Fruit fly (Drosophila melanogaster): ENCODE results near the gene Tektin-C.
A peak's percentile ranks its signal among the peaks of the same experiment; 100 is the strongest.

Gene Tektin-C

dm6 chr3L:5764922-5765843 is 31.2 kb downstream of the Tektin-C start, which contains the start of gene CG10576 (continued):
- TF ChIP-seq CG10959 (GFP tag; IDR thresholded peaks at IDR 0.05) (no peak), CG13424 (tag; optimal IDR thresholded peaks at IDR 0.05) (no peak), onecut (GFP tag; IDR thresholded peaks at IDR 0.05) (no peak), vnd (GFP tag; IDR thresholded peaks at IDR 0.05; ENCODE audit: partially characterized antibody) (no peak), D19B (GFP tag; optimal IDR thresholded peaks at IDR 0.05) (no peak), Side (GFP tag; optimal IDR thresholded peaks at IDR 0.05) (peak; percentile 14), run (tag; optimal IDR thresholded peaks at IDR 0.05) (no peak), CG4424 (GFP tag; optimal IDR thresholded peaks at IDR 0.05) (no peak), CG10147 (GFP tag; optimal IDR thresholded peaks at IDR 0.05) (no peak), Doc2 (GFP tag; IDR thresholded peaks at IDR 0.05) (no peak), al (GFP tag; IDR thresholded peaks at IDR 0.05) (no peak), CG30403 (GFP tag; optimal IDR thresholded peaks at IDR 0.05) (peak; percentile 6), CG12942 (GFP tag; optimal IDR thresholded peaks at IDR 0.05) (no peak), caup (GFP tag; optimal IDR thresholded peaks at IDR 0.05; ENCODE audit: severe bottlenecking) (no peak), dati (GFP tag; IDR thresholded peaks at IDR 0.05) (no peak), dysf (GFP tag; IDR thresholded peaks at IDR 0.05) (no peak), ttk (GFP tag; IDR thresholded peaks at IDR 0.05) (no peak), CG10462 (GFP tag; optimal IDR thresholded peaks at IDR 0.05) (no peak), pzg (GFP tag; optimal IDR thresholded peaks at IDR 0.05) (peak; percentile 84), Dfd (GFP tag; optimal IDR thresholded peaks at IDR 0.05) (no peak), zf30C (GFP tag; optimal IDR thresholded peaks at IDR 0.05) (no peak), CG2116 (GFP tag; optimal IDR thresholded peaks at IDR 0.05) (peak; percentile 78), wek (GFP tag; optimal IDR thresholded peaks at IDR 0.05) (no peak), schlank (tag; optimal IDR thresholded peaks at IDR 0.05) (no peak), fu2 (GFP tag; optimal IDR thresholded peaks at IDR 0.05) (no peak), fd3F (GFP tag; optimal IDR thresholded peaks at IDR 0.05) (no peak), CG13123 (GFP tag; optimal IDR thresholded peaks at IDR 0.05) (no peak), ham (GFP tag; IDR thresholded peaks at IDR 0.05) (no peak), fd64A (GFP tag; optimal IDR thresholded peaks at IDR 0.05) (no peak), Hmr (GFP tag; optimal IDR thresholded peaks at IDR 0.05) (no peak), Meics (GFP tag; optimal IDR thresholded peaks at IDR 0.05) (no peak), NK7.1 (GFP tag; optimal IDR thresholded peaks at IDR 0.05) (no peak), MTF-1 (GFP tag; optimal IDR thresholded peaks at IDR 0.05; ENCODE audit: borderline replicate concordance) (no peak), Vsx1 (GFP tag; optimal IDR thresholded peaks at IDR 0.05) (no peak), gce (GFP tag; IDR thresholded peaks at IDR 0.05) (no peak), CG15479 (GFP tag; optimal IDR thresholded peaks at IDR 0.05) (no peak), Gug (GFP tag; IDR thresholded peaks at IDR 0.05) (no peak), CG2712 (tag; optimal IDR thresholded peaks at IDR 0.05) (no peak), fd102C (GFP tag; optimal IDR thresholded peaks at IDR 0.05) (no peak), ken (GFP tag; IDR thresholded peaks at IDR 0.05) (no peak), B-H2 (GFP tag; optimal IDR thresholded peaks at IDR 0.05) (no peak), CG18599 (GFP tag; optimal IDR thresholded peaks at IDR 0.05) (no peak), mld (GFP tag; IDR thresholded peaks at IDR 0.05; ENCODE audit: partially characterized antibody) (no peak), nmo (GFP tag; optimal IDR thresholded peaks at IDR 0.05) (peak; percentile 68), repo (GFP tag; optimal IDR thresholded peaks at IDR 0.05) (no peak), ash1 (GFP tag; optimal IDR thresholded peaks at IDR 0.05) (no peak), CG4820 (GFP tag; optimal IDR thresholded peaks at IDR 0.05) (no peak), CG10431 (GFP tag; optimal IDR thresholded peaks at IDR 0.05) (no peak), CG6813 (GFP tag; optimal IDR thresholded peaks at IDR 0.05) (no peak)

All from whole organism, embryonic.